Worm (Caenorhabditis elegans) whole organism, mixed stage, embryonic: ENCODE measurements around the gene T10B10.8.

Experiments
- M03D4.4 ChIP-seq: sonication (generic microtip); optimal IDR thresholded peaks from 2 replicates; lab custom pipeline; 2017; ENCODE audit warnings: mild to moderate bottlenecking, missing genetic modification characterization, missing compliant biosample characterization
- blmp-1 ChIP-seq: fragments of 150-350 bp; optimal IDR thresholded peaks from 2 replicates; lab custom pipeline; 2014; ENCODE audit warnings: missing biosample characterization, missing genetic modification characterization
- ceh-39 ChIP-seq: fragments of 150-350 bp; optimal IDR thresholded peaks from 2 replicates; lab custom pipeline; 2014; ENCODE audit warnings: missing biosample characterization, missing genetic modification characterization
- ceh-43 ChIP-seq: fragments of 200-800 bp; sonication (Bioruptor generic); optimal IDR thresholded peaks from 2 replicates; lab custom pipeline; 2018; ENCODE audit warnings: mild to moderate bottlenecking, missing genetic modification characterization, moderate library complexity, missing compliant biosample characterization
- ceh-83 ChIP-seq: fragments of 200-800 bp; sonication (Bioruptor generic); optimal IDR thresholded peaks from 2 replicates; lab custom pipeline; 2018; ENCODE audit warnings: mild to moderate bottlenecking, missing genetic modification characterization, missing compliant biosample characterization
- ces-1 ChIP-seq: fragments of 150-350 bp; optimal IDR thresholded peaks from 2 replicates; lab custom pipeline; 2014; ENCODE audit warnings: missing biosample characterization, missing genetic modification reagents, missing genetic modification characterization
- cnd-1 ChIP-seq: fragments of 200-800 bp; sonication (Bioruptor generic); optimal IDR thresholded peaks from 2 replicates; lab custom pipeline; 2018; ENCODE audit warnings: mild to moderate bottlenecking, missing genetic modification characterization, missing compliant biosample characterization
- drap-1 ChIP-seq: fragments of 200-800 bp; sonication (Bioruptor generic); optimal IDR thresholded peaks from 3 replicates; lab custom pipeline; 2018; ENCODE audit warnings: mild to moderate bottlenecking, missing genetic modification characterization, missing compliant biosample characterization
- elt-1 ChIP-seq: sonication (generic microtip); optimal IDR thresholded peaks from 2 replicates; lab custom pipeline; 2017; ENCODE audit warnings: missing genetic modification characterization, mild to moderate bottlenecking, missing compliant biosample characterization, antibody characterized with exemption, moderate library complexity, borderline replicate concordance; ENCODE audit not compliant: insufficient read depth
- elt-3 ChIP-seq: fragments of 150-350 bp; optimal IDR thresholded peaks from 2 replicates; lab custom pipeline; 2014; ENCODE audit warnings: missing biosample characterization, missing genetic modification characterization
- ham-2 ChIP-seq: fragments of 200-800 bp; sonication (Bioruptor generic); optimal IDR thresholded peaks from 2 replicates; lab custom pipeline; 2018; ENCODE audit warnings: mild to moderate bottlenecking, missing genetic modification characterization, missing compliant biosample characterization
- hlh-1 ChIP-seq: fragments of 150-350 bp; optimal IDR thresholded peaks from 2 replicates; lab custom pipeline; 2014; ENCODE audit warnings: missing biosample characterization, missing genetic modification reagents, missing genetic modification characterization
- lin-13 ChIP-seq: fragments of 150-350 bp; optimal IDR thresholded peaks from 2 replicates; lab custom pipeline; 2014; ENCODE audit warnings: missing biosample characterization, missing genetic modification characterization
- lsy-2 ChIP-seq: fragments of 150-350 bp; optimal IDR thresholded peaks from 2 replicates; lab custom pipeline; 2014; ENCODE audit warnings: missing biosample characterization, missing genetic modification characterization
- mab-5 ChIP-seq: fragments of 150-350 bp; optimal IDR thresholded peaks from 2 replicates; lab custom pipeline; 2014; ENCODE audit warnings: missing biosample characterization, missing genetic modification characterization
- mep-1 ChIP-seq: fragments of 150-350 bp; optimal IDR thresholded peaks from 2 replicates; lab custom pipeline; 2017; ENCODE audit warnings: missing biosample characterization, missing genetic modification reagents, missing genetic modification characterization, inconsistent platforms
- mls-2 ChIP-seq: sonication (generic microtip); optimal IDR thresholded peaks from 2 replicates; lab custom pipeline; 2016; ENCODE audit warnings: mild to moderate bottlenecking, missing genetic modification characterization, moderate library complexity, missing compliant biosample characterization
- nhr-2 ChIP-seq: fragments of 150-350 bp; optimal IDR thresholded peaks from 2 replicates; lab custom pipeline; 2014; ENCODE audit warnings: missing biosample characterization, missing genetic modification characterization
- nhr-28 ChIP-seq: fragments of 150-350 bp; optimal IDR thresholded peaks from 2 replicates; lab custom pipeline; 2014; ENCODE audit warnings: missing biosample characterization, missing genetic modification characterization
- nhr-76 ChIP-seq: sonication (generic microtip); optimal IDR thresholded peaks from 2 replicates; lab custom pipeline; 2017; ENCODE audit warnings: missing biosample characterization, missing genetic modification characterization
- pha-4 ChIP-seq: fragments of 150-350 bp; optimal IDR thresholded peaks from 2 replicates; lab custom pipeline; 2018; ENCODE audit warnings: missing biosample characterization, missing genetic modification reagents, missing genetic modification characterization
- sem-2 ChIP-seq: fragments of 200-800 bp; sonication (Bioruptor generic); optimal IDR thresholded peaks from 2 replicates; lab custom pipeline; 2018; ENCODE audit warnings: mild to moderate bottlenecking, missing genetic modification characterization, missing compliant biosample characterization
- sptf-1 ChIP-seq: sonication (generic microtip); optimal IDR thresholded peaks from 2 replicates; lab custom pipeline; 2017; ENCODE audit warnings: mild to moderate bottlenecking, missing genetic modification characterization, moderate library complexity, missing compliant biosample characterization
- tbx-8 ChIP-seq: fragments of 200-800 bp; sonication (Bioruptor generic); optimal IDR thresholded peaks from 2 replicates; lab custom pipeline; 2018; ENCODE audit warnings: mild to moderate bottlenecking, missing genetic modification characterization, moderate library complexity, missing compliant biosample characterization
- unc-120 ChIP-seq: sonication (generic microtip); optimal IDR thresholded peaks from 2 replicates; lab custom pipeline; 2017; ENCODE audit warnings: missing genetic modification characterization, missing compliant biosample characterization; ENCODE audit not compliant: poor library complexity, severe bottlenecking
- unc-39 ChIP-seq: fragments of 150-350 bp; optimal IDR thresholded peaks from 2 replicates; lab custom pipeline; 2014; ENCODE audit warnings: missing biosample characterization, missing genetic modification characterization
- unc-62 ChIP-seq: fragments of 150-350 bp; optimal IDR thresholded peaks from 2 replicates; lab custom pipeline; 2014; ENCODE audit warnings: missing biosample characterization, missing genetic modification reagents, missing genetic modification characterization
- zip-8 ChIP-seq: fragments of 150-350 bp; optimal IDR thresholded peaks from 2 replicates; lab custom pipeline; 2014; ENCODE audit warnings: missing biosample characterization, missing genetic modification characterization
- ztf-11 ChIP-seq: fragments of 150-350 bp; optimal IDR thresholded peaks from 2 replicates; lab custom pipeline; 2014; ENCODE audit warnings: missing biosample characterization, missing genetic modification characterization

T10B10.8 gene

ce11 chrX:15148831-15149230, 17.2 kb downstream of the T10B10.8 start:
- TF ChIP-seq M03D4.4 (tag; lab: Kevin White, UChicago) (no peak), ces-1 (GFP tag; lab: Kevin White, UChicago) (peak; percentile 8), unc-120 (peak; percentile 14), mab-5 (tag; lab: Kevin White, UChicago) (peak; percentile 39), sem-2 (GFP tag; lab: Kevin White, UChicago) (no peak), unc-62 (GFP tag; lab: Kevin White, UChicago) (peak; percentile 74), lsy-2 (tag; lab: Kevin White, UChicago) (no peak), hlh-1 (tag; lab: Kevin White, UChicago) (peak; percentile 58)
- TF ChIP-seq, all 35 proteins: peak for 5

- TF ChIP-seq ceh-83, result no peak
- TF ChIP-seq lin-13 (tag; lab: Kevin White, UChicago), result no peak
- TF ChIP-seq ces-1 (GFP tag; lab: Kevin White, UChicago), result no peak
- no peak for TF ChIP-seq tbx-8
- no peak for TF ChIP-seq elt-1 (tag; lab: Kevin White, UChicago)
- no peak for TF ChIP-seq nhr-28 (tag; lab: Kevin White, UChicago)
- no peak for TF ChIP-seq elt-3 (tag; lab: Kevin White, UChicago)
- no peak for TF ChIP-seq sptf-1 (tag; lab: Kevin White, UChicago)
These were observed 17.6 kb downstream of the T10B10.8 start for ce11 chrX:15148389-15148788.

ce11 chrX:15147640-15148039, 18.4 kb downstream of the T10B10.8 start, which contains the start of gene unc-7:
Gene unc-7, minus strand, starts transcription at chrX:15147740.
- no peak for TF ChIP-seq elt-3 (tag; lab: Kevin White, UChicago)
- TF ChIP-seq nhr-76 (tag; lab: Kevin White, UChicago), result no peak
- no peak for TF ChIP-seq tbx-8
- TF ChIP-seq ceh-43 (GFP tag; lab: Kevin White, UChicago), result no peak
- TF ChIP-seq lin-13 (tag; lab: Kevin White, UChicago), result no peak
- no peak for TF ChIP-seq lsy-2 (tag; lab: Kevin White, UChicago)
- TF ChIP-seq ceh-39 (tag; lab: Kevin White, UChicago), result no peak
- no peak for TF ChIP-seq cnd-1 (tag; lab: Kevin White, UChicago)
- TF ChIP-seq unc-62 (GFP tag; lab: Kevin White, UChicago), result no peak
- TF ChIP-seq sem-2 (GFP tag; lab: Kevin White, UChicago), result no peak
- no peak for TF ChIP-seq M03D4.4 (tag; lab: Kevin White, UChicago)
- TF ChIP-seq hlh-1 (tag; lab: Kevin White, UChicago), result no peak
- TF ChIP-seq zip-8 (tag; lab: Kevin White, UChicago), result no peak
- TF ChIP-seq nhr-2 (tag; lab: Kevin White, UChicago), result no peak
- no peak for TF ChIP-seq ham-2 (GFP tag; lab: Kevin White, UChicago)
- no peak for TF ChIP-seq drap-1
- no peak for TF ChIP-seq pha-4
- no peak for TF ChIP-seq nhr-28 (tag; lab: Kevin White, UChicago)
- TF ChIP-seq sptf-1 (tag; lab: Kevin White, UChicago), result no peak

DNA sequence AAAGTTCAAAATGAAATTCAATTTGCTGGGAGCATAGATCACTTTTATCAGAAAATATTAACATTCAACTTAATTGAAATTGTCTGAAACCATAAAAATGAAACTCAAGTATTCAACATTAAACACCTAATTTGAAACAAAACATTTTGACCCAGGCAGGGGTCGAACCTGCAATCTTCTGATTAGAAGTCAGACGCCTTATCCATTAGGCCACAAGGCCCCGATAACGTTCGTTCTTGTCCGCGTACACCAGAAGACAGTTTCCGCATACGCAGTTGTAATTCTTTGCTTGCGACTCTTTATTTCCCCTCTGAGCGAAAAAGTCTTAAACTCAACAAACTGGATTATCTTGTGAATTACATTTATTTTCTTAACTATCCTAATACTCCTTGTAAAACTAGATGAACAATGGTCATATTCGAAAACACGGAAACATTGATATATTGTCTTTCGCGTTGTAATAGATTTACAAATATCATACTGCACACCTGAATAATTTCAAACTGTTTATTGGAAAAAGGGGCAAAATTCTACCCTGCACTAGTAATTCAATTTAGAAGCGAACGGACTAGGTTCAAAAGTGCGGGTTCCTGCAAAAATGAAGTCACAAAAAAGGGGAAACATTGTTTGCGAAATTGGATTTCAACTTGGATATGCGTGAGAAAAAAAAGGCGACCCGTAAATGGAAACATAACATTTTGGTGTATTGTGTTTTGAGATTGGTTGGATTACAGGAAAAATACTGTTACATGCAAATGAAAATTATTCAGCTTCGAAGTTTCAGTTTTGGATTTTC, 19.4 kb downstream of the T10B10.8 start:
- TF ChIP-seq nhr-76 (tag; lab: Kevin White, UChicago), result no peak
- TF ChIP-seq elt-3 (tag; lab: Kevin White, UChicago), result no peak
- TF ChIP-seq elt-1 (tag; lab: Kevin White, UChicago), result no peak
- peak; percentile 16 for TF ChIP-seq M03D4.4 (tag; lab: Kevin White, UChicago)
- TF ChIP-seq ham-2 (GFP tag; lab: Kevin White, UChicago), result no peak
- peak; percentile 18 for TF ChIP-seq sptf-1 (tag; lab: Kevin White, UChicago)
- no peak for TF ChIP-seq ztf-11
- no peak for TF ChIP-seq blmp-1
- no peak for TF ChIP-seq mep-1 (tag; lab: Kevin White, UChicago)
- TF ChIP-seq tbx-8, result no peak
- TF ChIP-seq unc-39 (tag; lab: Kevin White, UChicago), result no peak
- TF ChIP-seq mls-2 (tag; lab: Kevin White, UChicago), result no peak
- peak; percentile 5 for TF ChIP-seq ces-1 (GFP tag; lab: Kevin White, UChicago)
- no peak for TF ChIP-seq cnd-1 (tag; lab: Kevin White, UChicago)
- no peak for TF ChIP-seq nhr-2 (tag; lab: Kevin White, UChicago)
- no peak for TF ChIP-seq drap-1
- TF ChIP-seq pha-4, result no peak
